Worm (Caenorhabditis elegans) whole organism, late embryonic: ENCODE measurements around the gene F54F7.6.
A peak's percentile ranks its signal among the peaks of the same experiment; 100 is the strongest.

ENCODE experiments used
- C08G9.2 ChIP-seq: sonication (generic microtip); optimal IDR thresholded peaks from 2 replicates; lab custom pipeline; 2016; ENCODE audit warnings: mild to moderate bottlenecking, missing genetic modification characterization, moderate library complexity, missing compliant biosample characterization
- C38D4.7 ChIP-seq: fragments of 200-800 bp; sonication (Bioruptor generic); optimal IDR thresholded peaks from 2 replicates; lab custom pipeline; 2018; ENCODE audit warnings: mild to moderate bottlenecking, missing genetic modification characterization, moderate library complexity, missing compliant biosample characterization
- F13H6.1 ChIP-seq: sonication (generic microtip); optimal IDR thresholded peaks from 2 replicates; lab custom pipeline; 2016; ENCODE audit warnings: missing genetic modification characterization, missing compliant biosample characterization
- ama-1 ChIP-seq: fragments of 150-350 bp; optimal IDR thresholded peaks from 2 replicates; lab custom pipeline; 2014
- ceh-14 ChIP-seq: sonication (generic microtip); optimal IDR thresholded peaks from 2 replicates; lab custom pipeline; 2016; ENCODE audit warnings: missing genotype, missing genetic modification characterization, missing compliant biosample characterization
- ceh-18 ChIP-seq: sonication (generic microtip); optimal IDR thresholded peaks from 2 replicates; lab custom pipeline; 2016; ENCODE audit warnings: missing genetic modification characterization, missing compliant biosample characterization
- ceh-22 ChIP-seq: sonication (generic microtip); optimal IDR thresholded peaks from 2 replicates; lab custom pipeline; 2017; ENCODE audit warnings: missing biosample characterization, missing genetic modification characterization
- ceh-30 ChIP-seq: fragments of 150-350 bp; optimal IDR thresholded peaks from 2 replicates; lab custom pipeline; 2014; ENCODE audit warnings: missing biosample characterization, missing genetic modification characterization
- ceh-34 ChIP-seq: sonication (generic microtip); optimal IDR thresholded peaks from 2 replicates; lab custom pipeline; 2016; ENCODE audit warnings: mild to moderate bottlenecking, missing genetic modification characterization, missing compliant biosample characterization
- ceh-48 ChIP-seq: sonication (generic microtip); optimal IDR thresholded peaks from 2 replicates; lab custom pipeline; 2016; ENCODE audit warnings: missing genetic modification characterization, inconsistent platforms, missing compliant biosample characterization
- ceh-6 ChIP-seq: fragments of 200-800 bp; sonication (Bioruptor generic); optimal IDR thresholded peaks from 2 replicates; lab custom pipeline; 2018; ENCODE audit warnings: mild to moderate bottlenecking, missing genetic modification characterization, missing compliant biosample characterization
- dve-1 ChIP-seq: sonication (generic microtip); optimal IDR thresholded peaks from 2 replicates; lab custom pipeline; 2017; ENCODE audit warnings: antibody characterized with exemption, mild to moderate bottlenecking, missing genetic modification characterization, missing compliant biosample characterization
- elt-2 ChIP-seq: sonication (generic microtip); optimal IDR thresholded peaks from 2 replicates; lab custom pipeline; 2016; ENCODE audit warnings: missing genetic modification reagents, missing genetic modification characterization, missing compliant biosample characterization
- elt-4 ChIP-seq: sonication (generic microtip); optimal IDR thresholded peaks from 2 replicates; lab custom pipeline; 2016; ENCODE audit warnings: missing genetic modification characterization, missing compliant biosample characterization
- fax-1 ChIP-seq: sonication (generic microtip); optimal IDR thresholded peaks from 2 replicates; lab custom pipeline; 2016; ENCODE audit warnings: missing genotype, missing genetic modification characterization, missing compliant biosample characterization
- fkh-10 ChIP-seq: fragments of 150-350 bp; optimal IDR thresholded peaks from 2 replicates; lab custom pipeline; 2014; ENCODE audit warnings: missing biosample characterization, missing genetic modification reagents, missing genetic modification characterization
- fkh-6 ChIP-seq: sonication (generic microtip); optimal IDR thresholded peaks from 2 replicates; lab custom pipeline; 2016; ENCODE audit warnings: missing genetic modification characterization, missing compliant biosample characterization
- gmeb-2 ChIP-seq: sonication (generic microtip); optimal IDR thresholded peaks from 2 replicates; lab custom pipeline; 2016; ENCODE audit warnings: missing genetic modification characterization, inconsistent platforms, missing compliant biosample characterization
- hlh-13 ChIP-seq: fragments of 200-800 bp; sonication (Bioruptor generic); optimal IDR thresholded peaks from 2 replicates; lab custom pipeline; 2018; ENCODE audit warnings: mild to moderate bottlenecking, missing genetic modification characterization, missing compliant biosample characterization
- hlh-15 ChIP-seq: sonication (generic microtip); optimal IDR thresholded peaks from 2 replicates; lab custom pipeline; 2016; ENCODE audit warnings: missing genetic modification characterization, missing compliant biosample characterization
- hlh-30 ChIP-seq: sonication (generic microtip); optimal IDR thresholded peaks from 2 replicates; lab custom pipeline; 2017; ENCODE audit warnings: antibody characterized with exemption, missing genetic modification characterization, missing compliant biosample characterization; ENCODE audit not compliant: insufficient read depth
- hlh-8 ChIP-seq: sonication (generic microtip); optimal IDR thresholded peaks from 2 replicates; lab custom pipeline; 2016; ENCODE audit warnings: missing genotype, missing genetic modification characterization, missing compliant biosample characterization
- lim-6 ChIP-seq: sonication (generic microtip); optimal IDR thresholded peaks from 2 replicates; lab custom pipeline; 2016; ENCODE audit warnings: missing genetic modification characterization, missing compliant biosample characterization
- madf-2 ChIP-seq: sonication (generic microtip); optimal IDR thresholded peaks from 2 replicates; lab custom pipeline; 2017; ENCODE audit warnings: missing genetic modification characterization, missing compliant biosample characterization
- nhr-11 ChIP-seq: fragments of 150-350 bp; optimal IDR thresholded peaks from 2 replicates; lab custom pipeline; 2014; ENCODE audit warnings: missing biosample characterization, missing genetic modification characterization
- odd-2 ChIP-seq: sonication (generic microtip); optimal IDR thresholded peaks from 2 replicates; lab custom pipeline; 2017; ENCODE audit warnings: antibody characterized with exemption, mild to moderate bottlenecking, missing genetic modification characterization, missing compliant biosample characterization
- pat-9 ChIP-seq: fragments of 200-800 bp; sonication (Bioruptor generic); optimal IDR thresholded peaks from 2 replicates; lab custom pipeline; 2018; ENCODE audit warnings: mild to moderate bottlenecking, missing genetic modification characterization, moderate library complexity, missing compliant biosample characterization
- pha-2 ChIP-seq: sonication (generic microtip); optimal IDR thresholded peaks from 2 replicates; lab custom pipeline; 2017; ENCODE audit warnings: mild to moderate bottlenecking, missing genetic modification characterization, missing compliant biosample characterization
- pha-4 ChIP-seq: fragments of 150-350 bp; optimal IDR thresholded peaks from 2 replicates; lab custom pipeline; 2018; ENCODE audit warnings: missing biosample characterization, missing genetic modification reagents, missing genetic modification characterization
- ref-2 ChIP-seq: sonication (generic microtip); optimal IDR thresholded peaks from 2 replicates; lab custom pipeline; 2016; ENCODE audit warnings: missing genetic modification characterization, missing compliant biosample characterization
- rnt-1 ChIP-seq: sonication (generic microtip); optimal IDR thresholded peaks from 2 replicates; lab custom pipeline; 2016; ENCODE audit warnings: missing genetic modification characterization, missing compliant biosample characterization
- syd-9 ChIP-seq: sonication (generic microtip); optimal IDR thresholded peaks from 2 replicates; lab custom pipeline; 2016; ENCODE audit warnings: mild to moderate bottlenecking, missing genetic modification characterization, moderate library complexity, missing compliant biosample characterization
- ttx-3 ChIP-seq: sonication (generic microtip); optimal IDR thresholded peaks from 2 replicates; lab custom pipeline; 2016; ENCODE audit warnings: missing genetic modification reagents, missing genetic modification characterization, missing compliant biosample characterization
- unc-55 ChIP-seq: sonication (generic microtip); optimal IDR thresholded peaks from 2 replicates; lab custom pipeline; 2017; ENCODE audit warnings: missing biosample characterization, missing genetic modification reagents, missing genetic modification characterization
- ztf-16 ChIP-seq: sonication (generic microtip); optimal IDR thresholded peaks from 2 replicates; lab custom pipeline; 2017; ENCODE audit warnings: missing genetic modification characterization, missing compliant biosample characterization

Gene F54F7.6

ce11 chrX:11865083-11865482 lies at the start of gene F54F7.6:
Gene F54F7.6 (plus strand): TSS chrX:11865383.
- TF ChIP-seq F13H6.1 (tag; lab: Kevin White, UChicago) (no peak), ama-1 (lab: Kevin White, UChicago) (no peak), ceh-14 (no peak), pat-9 (tag; lab: Kevin White, UChicago) (no peak), ceh-30 (tag; lab: Kevin White, UChicago) (no peak), elt-4 (no peak), ztf-16 (no peak), pha-2 (no peak), hlh-13 (GFP tag; lab: Kevin White, UChicago) (no peak)

ce11 chrX:11816825-11817224 lies 48.4 kb upstream of the F54F7.6 start:
- TF ChIP-seq ceh-6 (no peak), ceh-18 (no peak), fkh-10 (GFP tag; lab: Kevin White, UChicago) (no peak), gmeb-2 (tag; lab: Kevin White, UChicago) (no peak), ceh-30 (tag; lab: Kevin White, UChicago) (no peak)
- TF ChIP-seq, all 69 proteins: peak for 0

ce11 chrX:11818711-11819110 lies 46.5 kb upstream of the F54F7.6 start:
- TF ChIP-seq unc-55 (GFP tag; lab: Kevin White, UChicago) (peak; percentile 5), ama-1 (lab: Kevin White, UChicago) (no peak)

ce11 chrX:11821159-11821720 lies 43.9 kb upstream of the F54F7.6 start:
- TF ChIP-seq pat-9 (tag; lab: Kevin White, UChicago), result peak; percentile 28
- TF ChIP-seq fax-1, result no peak
- no peak for TF ChIP-seq C38D4.7 (GFP tag; lab: Kevin White, UChicago)
- TF ChIP-seq ceh-34 (tag; lab: Kevin White, UChicago), result peak; percentile 16
- peak; percentile 1 for TF ChIP-seq rnt-1
- TF ChIP-seq ceh-22 (tag; lab: Kevin White, UChicago), result no peak
- no peak for TF ChIP-seq dve-1 (tag; lab: Kevin White, UChicago)
- TF ChIP-seq ref-2, result no peak
- no peak for TF ChIP-seq nhr-11 (tag; lab: Kevin White, UChicago)
- no peak for TF ChIP-seq hlh-30 (tag; lab: Kevin White, UChicago)
- TF ChIP-seq elt-4, result no peak
- no peak for TF ChIP-seq lim-6 (tag; lab: Kevin White, UChicago)
- no peak for TF ChIP-seq ama-1 (lab: Kevin White, UChicago)
- no peak for TF ChIP-seq ceh-30 (tag; lab: Kevin White, UChicago)
- TF ChIP-seq hlh-15 (tag; lab: Kevin White, UChicago), result no peak
- TF ChIP-seq odd-2 (tag; lab: Kevin White, UChicago), result no peak
- TF ChIP-seq fkh-6, result no peak
- TF ChIP-seq ceh-18, result no peak
- no peak for TF ChIP-seq ceh-14

- TF ChIP-seq hlh-8 (tag; lab: Kevin White, UChicago), result no peak
- no peak for TF ChIP-seq ceh-6
- no peak for TF ChIP-seq syd-9 (tag; lab: Kevin White, UChicago)
- no peak for TF ChIP-seq elt-2 (tag; lab: Kevin White, UChicago)
- no peak for TF ChIP-seq pha-4
- TF ChIP-seq ttx-3 (tag; lab: Kevin White, UChicago), result no peak
- no peak for TF ChIP-seq ceh-48
- TF ChIP-seq madf-2, result no peak
- no peak for TF ChIP-seq nhr-11 (tag; lab: Kevin White, UChicago)
- TF ChIP-seq C08G9.2 (tag; lab: Kevin White, UChicago), result no peak
Observed at ce11 chrX:11823704-11824103, 41.5 kb upstream of the F54F7.6 start, which contains the start of gene tag-241. Gene tag-241 (plus strand): TSS chrX:11824004.
